Worm (Caenorhabditis elegans) whole organism, young adult: Measurements from ENCODE around the gene C07B5.2.

Experiments used
- B0261.1 ChIP-seq: sonication (generic microtip); optimal IDR thresholded peaks from 2 replicates; lab custom pipeline; 2016; ENCODE audit warnings: mild to moderate bottlenecking, missing genetic modification characterization, moderate library complexity, missing compliant biosample characterization
- C06A6.2 ChIP-seq: fragments of 200-800 bp; sonication (Bioruptor generic); conservative IDR thresholded peaks from 2 replicates; pipeline ENCODE4 v1.3.6; 2022; ENCODE audit warnings: missing genetic modification characterization, missing compliant biosample characterization
- F22D6.2 ChIP-seq: sonication (generic microtip); optimal IDR thresholded peaks from 2 replicates; lab custom pipeline; 2016; ENCODE audit warnings: mild to moderate bottlenecking, missing genetic modification characterization, missing compliant biosample characterization
- F55B11.4 ChIP-seq: sonication (generic microtip); optimal IDR thresholded peaks from 2 replicates; lab custom pipeline; 2016; ENCODE audit warnings: missing compliant biosample characterization, missing genetic modification characterization, borderline replicate concordance; ENCODE audit not compliant: insufficient read depth
- F57C9.4 ChIP-seq: sonication (generic microtip); optimal IDR thresholded peaks from 2 replicates; lab custom pipeline; 2017; ENCODE audit warnings: mild to moderate bottlenecking, missing genetic modification characterization, missing compliant biosample characterization
- K12H6.12 ChIP-seq: fragments of 200-800 bp; sonication (Bioruptor generic); optimal IDR thresholded peaks from 2 replicates; lab custom pipeline; 2018; ENCODE audit warnings: mild to moderate bottlenecking, missing genetic modification characterization, missing compliant biosample characterization
- ZK185.1 ChIP-seq: sonication (generic microtip); optimal IDR thresholded peaks from 2 replicates; lab custom pipeline; 2016; ENCODE audit warnings: mild to moderate bottlenecking, missing genetic modification characterization, missing compliant biosample characterization; ENCODE audit not compliant: poor library complexity, severe bottlenecking
- aptf-2 ChIP-seq: fragments of 200-800 bp; sonication (Bioruptor generic); conservative IDR thresholded peaks from 2 replicates; pipeline ENCODE4 v1.3.6; 2022; ENCODE audit warnings: missing genetic modification reagents, missing genetic modification characterization, missing compliant biosample characterization
- attf-3 ChIP-seq: fragments of 200-800 bp; sonication (Bioruptor generic); conservative IDR thresholded peaks from 2 replicates; pipeline ENCODE4 v1.3.6; 2022; ENCODE audit warnings: missing genetic modification reagents, missing genetic modification characterization, missing compliant biosample characterization
- ccch-3 ChIP-seq: fragments of 200-800 bp; sonication (Bioruptor generic); optimal IDR thresholded peaks from 2 replicates; lab custom pipeline; 2018; ENCODE audit warnings: mild to moderate bottlenecking, missing genetic modification characterization, missing compliant biosample characterization
- cebp-1 ChIP-seq, 2 experiments: fragments of 200-800 bp in 1 of 2; sonication (Bioruptor generic) in 1 of 2; sonication (generic microtip) in 1 of 2; IDR thresholded peaks in 1 of 2; optimal IDR thresholded peaks in 1 of 2; 2 replicates each; pipeline versions ENCODE4 v1.3.6 to Lab custom; 2017 to 2022; ENCODE audit warnings: missing compliant biosample characterization in 2 of 2, missing genetic modification characterization in 2 of 2, mild to moderate bottlenecking in 1 of 2, missing genetic modification reagents in 1 of 2, moderate library complexity in 1 of 2
- ceh-100 ChIP-seq: fragments of 200-800 bp; sonication (Bioruptor generic); IDR thresholded peaks from 2 replicates; pipeline ENCODE4 v1.3.6; 2022; ENCODE audit warnings: missing genetic modification reagents, missing genetic modification characterization, missing compliant biosample characterization
- ceh-27 ChIP-seq: fragments of 200-800 bp; sonication (Bioruptor generic); optimal IDR thresholded peaks from 2 replicates; lab custom pipeline; 2018; ENCODE audit warnings: mild to moderate bottlenecking, missing genetic modification characterization, moderate library complexity, missing compliant biosample characterization
- ceh-40 ChIP-seq: fragments of 200-800 bp; sonication (Bioruptor generic); IDR thresholded peaks from 2 replicates; pipeline ENCODE4 v1.3.6; 2022; ENCODE audit warnings: missing genetic modification characterization, missing compliant biosample characterization
- ceh-58 ChIP-seq: fragments of 200-800 bp; sonication (Bioruptor generic); IDR thresholded peaks from 2 replicates; pipeline ENCODE4 v1.3.6; 2022; ENCODE audit warnings: missing genetic modification characterization, missing compliant biosample characterization
- ceh-79 ChIP-seq: sonication (generic microtip); optimal IDR thresholded peaks from 2 replicates; lab custom pipeline; 2017; ENCODE audit warnings: mild to moderate bottlenecking, missing genetic modification characterization, missing compliant biosample characterization
- die-1 ChIP-seq: sonication (generic microtip); optimal IDR thresholded peaks from 2 replicates; lab custom pipeline; 2016; ENCODE audit warnings: missing genotype, mild to moderate bottlenecking, missing genetic modification characterization, missing compliant biosample characterization
- fkh-3 ChIP-seq: sonication (generic microtip); optimal IDR thresholded peaks from 2 replicates; lab custom pipeline; 2016; ENCODE audit warnings: mild to moderate bottlenecking, missing genetic modification characterization, missing compliant biosample characterization
- lsl-1 ChIP-seq: fragments of 200-800 bp; sonication (Bioruptor generic); optimal IDR thresholded peaks from 2 replicates; lab custom pipeline; 2018; ENCODE audit warnings: mild to moderate bottlenecking, missing genetic modification characterization, moderate library complexity, missing compliant biosample characterization
- madf-8 ChIP-seq: fragments of 200-800 bp; sonication (Bioruptor generic); conservative IDR thresholded peaks from 2 replicates; pipeline ENCODE4 v1.3.6; 2022; ENCODE audit warnings: missing genetic modification reagents, missing genetic modification characterization, missing compliant biosample characterization
- mcd-1 ChIP-seq: fragments of 200-800 bp; sonication (Bioruptor generic); IDR thresholded peaks from 2 replicates; pipeline ENCODE4 v1.3.6; 2022; ENCODE audit warnings: missing genetic modification reagents, missing genetic modification characterization, missing compliant biosample characterization
- mel-28 ChIP-seq: sonication (generic microtip); optimal IDR thresholded peaks from 2 replicates; lab custom pipeline; 2016; ENCODE audit warnings: borderline replicate concordance, mild to moderate bottlenecking, missing genetic modification characterization, missing compliant biosample characterization
- nfya-2 ChIP-seq: fragments of 200-800 bp; sonication (Bioruptor generic); IDR thresholded peaks from 2 replicates; pipeline ENCODE4 v1.3.6; 2022; ENCODE audit warnings: missing genetic modification reagents, missing genetic modification characterization, missing compliant biosample characterization
- nfyb-1 ChIP-seq: fragments of 200-800 bp; sonication (Bioruptor generic); IDR thresholded peaks from 2 replicates; pipeline ENCODE4 v1.3.6; 2022; ENCODE audit warnings: missing genetic modification reagents, missing genetic modification characterization, missing compliant biosample characterization
- nhr-27 ChIP-seq: fragments of 200-800 bp; sonication (Bioruptor generic); optimal IDR thresholded peaks from 2 replicates; lab custom pipeline; 2018; ENCODE audit warnings: mild to moderate bottlenecking, missing genetic modification characterization, moderate library complexity, missing compliant biosample characterization
- pbrm-1 ChIP-seq: fragments of 200-800 bp; sonication (Bioruptor generic); IDR thresholded peaks from 2 replicates; pipeline ENCODE4 v1.3.6; 2022; ENCODE audit warnings: missing genetic modification reagents, missing genetic modification characterization, missing compliant biosample characterization
- rec-8 ChIP-seq, 2 experiments: sonication (generic microtip); optimal IDR thresholded peaks; 2 replicates each; lab custom pipeline; 2016; ENCODE audit warnings: mild to moderate bottlenecking in 2 of 2, missing genetic modification characterization in 2 of 2, missing genetic modification reagents in 2 of 2, missing genotype in 2 of 2, missing biosample characterization in 1 of 2, missing compliant biosample characterization in 1 of 2, moderate library complexity in 1 of 2
- sdz-38 ChIP-seq: sonication (generic microtip); optimal IDR thresholded peaks from 2 replicates; lab custom pipeline; 2016; ENCODE audit warnings: missing genotype, missing genetic modification characterization, missing compliant biosample characterization
- sea-2 ChIP-seq: fragments of 200-800 bp; sonication (Bioruptor generic); IDR thresholded peaks from 2 replicates; pipeline ENCODE4 v1.3.6; 2022; ENCODE audit warnings: missing genetic modification characterization, missing compliant biosample characterization
- snpc-4 ChIP-seq, 5 experiments: fragments of 150-350 bp in 1 of 5; sonication (generic microtip) in 4 of 5; optimal IDR thresholded peaks; 2 replicates each; lab custom pipeline; 2014 to 2018; ENCODE audit warnings: missing genetic modification characterization in 5 of 5, missing biosample characterization in 3 of 5, antibody characterized with exemption in 2 of 5, mild to moderate bottlenecking in 2 of 5, missing compliant biosample characterization in 2 of 5, missing genotype in 2 of 5, moderate library complexity in 2 of 5, missing genetic modification reagents in 1 of 5
- sptf-2 ChIP-seq: fragments of 200-800 bp; sonication (Bioruptor generic); optimal IDR thresholded peaks from 2 replicates; lab custom pipeline; 2018; ENCODE audit warnings: mild to moderate bottlenecking, missing genetic modification characterization, missing compliant biosample characterization
- tbp1 ChIP-seq: fragments of 200-800 bp; sonication (Bioruptor generic); optimal IDR thresholded peaks from 2 replicates; lab custom pipeline; 2018; ENCODE audit warnings: mild to moderate bottlenecking, missing genetic modification characterization, missing compliant biosample characterization
- unc-130 ChIP-seq: sonication (generic microtip); optimal IDR thresholded peaks from 2 replicates; lab custom pipeline; 2016; ENCODE audit warnings: missing genetic modification reagents, missing genetic modification characterization, missing compliant biosample characterization
- unc-62 ChIP-seq: fragments of 150-350 bp; optimal IDR thresholded peaks from 2 replicates; lab custom pipeline; 2014; ENCODE audit warnings: missing biosample characterization, missing genetic modification reagents, missing genetic modification characterization
- ztf-28 ChIP-seq: fragments of 200-800 bp; sonication (Bioruptor generic); IDR thresholded peaks from 2 replicates; pipeline ENCODE4 v1.3.6; 2022; ENCODE audit warnings: missing genetic modification reagents, missing genetic modification characterization, missing compliant biosample characterization
- ztf-3 ChIP-seq: fragments of 200-800 bp; sonication (Bioruptor generic); optimal IDR thresholded peaks from 2 replicates; lab custom pipeline; 2018; ENCODE audit warnings: mild to moderate bottlenecking, missing genetic modification characterization, missing compliant biosample characterization
- ztf-6 ChIP-seq: fragments of 200-800 bp; sonication (Bioruptor generic); IDR thresholded peaks from 2 replicates; pipeline ENCODE4 v1.3.6; 2022; ENCODE audit warnings: missing genetic modification reagents, missing genetic modification characterization, missing compliant biosample characterization

Gene C07B5.2

ce11 chrX:9491439-9491838, 25.6 kb downstream of the C07B5.2 start:
- no peak for TF ChIP-seq pbrm-1 (GFP tag; lab: Robert Waterston, UW)
- TF ChIP-seq rec-8 (tag; optimal IDR thresholded peaks at IDR 0.05; lab: Kevin White, UChicago), result no peak
- no peak for TF ChIP-seq ztf-3 (GFP tag; lab: Kevin White, UChicago)
- TF ChIP-seq ceh-79, result no peak
- no peak for TF ChIP-seq ceh-40 (GFP tag; lab: Robert Waterston, UW)
- TF ChIP-seq aptf-2, result no peak
- TF ChIP-seq ztf-6 (GFP tag; lab: Robert Waterston, UW), result no peak
- TF ChIP-seq mel-28 (tag; lab: Kevin White, UChicago), result no peak
- TF ChIP-seq F57C9.4 (tag; lab: Kevin White, UChicago), result no peak

ce11 chrX:9489578-9489977, 27.4 kb downstream of the C07B5.2 start:
- no peak for TF ChIP-seq ztf-28 (GFP tag; lab: Robert Waterston, UW)
- TF ChIP-seq sptf-2 (GFP tag; lab: Kevin White, UChicago), result no peak
- no peak for TF ChIP-seq nfya-2 (GFP tag; lab: Robert Waterston, UW)
- no peak for TF ChIP-seq attf-3
- TF ChIP-seq fkh-3, result no peak
- no peak for TF ChIP-seq lsl-1 (GFP tag; lab: Kevin White, UChicago)
- TF ChIP-seq unc-62, result no peak
- no peak for TF ChIP-seq madf-8 (GFP tag; lab: Robert Waterston, UW)
- TF ChIP-seq ZK185.1 (tag; lab: Kevin White, UChicago), result no peak
- TF ChIP-seq ceh-58, result no peak
- TF ChIP-seq F57C9.4 (tag; lab: Kevin White, UChicago), result no peak
- TF ChIP-seq sea-2 (GFP tag; lab: Robert Waterston, UW), result no peak
- no peak for TF ChIP-seq K12H6.12 (tag; lab: Kevin White, UChicago)
- TF ChIP-seq F22D6.2, result no peak
- TF ChIP-seq C06A6.2 (GFP tag; lab: Robert Waterston, UW), result no peak
- no peak for TF ChIP-seq F55B11.4 (tag; lab: Kevin White, UChicago)
- TF ChIP-seq sdz-38 (tag; lab: Kevin White, UChicago), result no peak

ce11 chrX:9486160-9486559, 30.8 kb downstream of the C07B5.2 start:
- TF ChIP-seq ztf-28 (GFP tag; lab: Robert Waterston, UW), result no peak
- no peak for TF ChIP-seq ccch-3
- TF ChIP-seq aptf-2, result no peak
- TF ChIP-seq unc-130 (GFP tag; lab: Kevin White, UChicago), result no peak
- no peak for TF ChIP-seq mcd-1

- TF ChIP-seq ceh-100 (GFP tag; lab: Robert Waterston, UW) (no peak), die-1 (tag; lab: Kevin White, UChicago) (no peak), tbp1 (GFP tag; lab: Kevin White, UChicago) (no peak), ceh-27 (GFP tag; lab: Kevin White, UChicago) (no peak), nhr-27 (no peak), B0261.1 (tag; lab: Kevin White, UChicago) (no peak), cebp-1 (GFP tag; IDR thresholded peaks at IDR 0.05; lab: Robert Waterston, UW) (no peak), cebp-1 (tag; optimal IDR thresholded peaks at IDR 0.05; lab: Kevin White, UChicago) (no peak), sptf-2 (GFP tag; lab: Kevin White, UChicago) (no peak), nfya-2 (GFP tag; lab: Robert Waterston, UW) (no peak), sdz-38 (tag; lab: Kevin White, UChicago) (no peak), nfyb-1 (GFP tag; lab: Robert Waterston, UW) (no peak), snpc-4 (GFP tag; optimal IDR thresholded peaks at IDR 0.05; lab: Kevin White, UChicago) (no peak), snpc-4 (tag; optimal IDR thresholded peaks at IDR 0.05; lab: Kevin White, UChicago) (no peak)
Observed at ce11 chrX:9483754-9484153, 33.3 kb downstream of the C07B5.2 start.
